Worm (Caenorhabditis elegans) whole organism, late embryonic: ENCODE results near the gene F53A3.7.

Experiments
- C08G9.2 ChIP-seq: sonication (generic microtip); optimal IDR thresholded peaks from 2 replicates; lab custom pipeline; 2016; ENCODE audit warnings: mild to moderate bottlenecking, missing genetic modification characterization, moderate library complexity, missing compliant biosample characterization
- C38D4.7 ChIP-seq: fragments of 200-800 bp; sonication (Bioruptor generic); optimal IDR thresholded peaks from 2 replicates; lab custom pipeline; 2018; ENCODE audit warnings: mild to moderate bottlenecking, missing genetic modification characterization, moderate library complexity, missing compliant biosample characterization
- F13H6.1 ChIP-seq: sonication (generic microtip); optimal IDR thresholded peaks from 2 replicates; lab custom pipeline; 2016; ENCODE audit warnings: missing genetic modification characterization, missing compliant biosample characterization
- K02D7.2 ChIP-seq: sonication (generic microtip); optimal IDR thresholded peaks from 2 replicates; lab custom pipeline; 2017; ENCODE audit warnings: mild to moderate bottlenecking, missing genetic modification characterization, missing compliant biosample characterization
- ama-1 ChIP-seq: fragments of 150-350 bp; optimal IDR thresholded peaks from 2 replicates; lab custom pipeline; 2014
- ceh-18 ChIP-seq: sonication (generic microtip); optimal IDR thresholded peaks from 2 replicates; lab custom pipeline; 2016; ENCODE audit warnings: missing genetic modification characterization, missing compliant biosample characterization
- ceh-19 ChIP-seq: fragments of 200-800 bp; sonication (Bioruptor generic); optimal IDR thresholded peaks from 2 replicates; lab custom pipeline; 2018; ENCODE audit warnings: mild to moderate bottlenecking, missing genetic modification characterization, missing compliant biosample characterization
- ceh-2 ChIP-seq: sonication (generic microtip); optimal IDR thresholded peaks from 2 replicates; lab custom pipeline; 2016; ENCODE audit warnings: missing genotype, missing genetic modification characterization, missing compliant biosample characterization
- ceh-30 ChIP-seq: fragments of 150-350 bp; optimal IDR thresholded peaks from 2 replicates; lab custom pipeline; 2014; ENCODE audit warnings: missing biosample characterization, missing genetic modification characterization
- ceh-31 ChIP-seq: sonication (generic microtip); optimal IDR thresholded peaks from 2 replicates; lab custom pipeline; 2016; ENCODE audit warnings: missing genetic modification characterization, missing compliant biosample characterization
- ceh-34 ChIP-seq: sonication (generic microtip); optimal IDR thresholded peaks from 2 replicates; lab custom pipeline; 2016; ENCODE audit warnings: mild to moderate bottlenecking, missing genetic modification characterization, missing compliant biosample characterization
- ceh-45 ChIP-seq: fragments of 200-800 bp; sonication (Bioruptor generic); IDR thresholded peaks from 2 replicates; pipeline ENCODE4 v1.3.6; 2022; ENCODE audit warnings: missing genetic modification reagents, missing genetic modification characterization, missing compliant biosample characterization
- ceh-48 ChIP-seq: sonication (generic microtip); optimal IDR thresholded peaks from 2 replicates; lab custom pipeline; 2016; ENCODE audit warnings: missing genetic modification characterization, inconsistent platforms, missing compliant biosample characterization
- che-1 ChIP-seq: sonication (generic microtip); optimal IDR thresholded peaks from 2 replicates; lab custom pipeline; 2016; ENCODE audit warnings: mild to moderate bottlenecking, missing genetic modification characterization, missing compliant biosample characterization
- dve-1 ChIP-seq: sonication (generic microtip); optimal IDR thresholded peaks from 2 replicates; lab custom pipeline; 2017; ENCODE audit warnings: antibody characterized with exemption, mild to moderate bottlenecking, missing genetic modification characterization, missing compliant biosample characterization
- eyg-1 ChIP-seq: sonication (generic microtip); optimal IDR thresholded peaks from 2 replicates; lab custom pipeline; 2016; ENCODE audit warnings: missing genotype, missing genetic modification characterization, missing compliant biosample characterization
- fax-1 ChIP-seq: sonication (generic microtip); optimal IDR thresholded peaks from 2 replicates; lab custom pipeline; 2016; ENCODE audit warnings: missing genotype, missing genetic modification characterization, missing compliant biosample characterization
- fkh-10 ChIP-seq: fragments of 150-350 bp; optimal IDR thresholded peaks from 2 replicates; lab custom pipeline; 2014; ENCODE audit warnings: missing biosample characterization, missing genetic modification reagents, missing genetic modification characterization
- gmeb-2 ChIP-seq: sonication (generic microtip); optimal IDR thresholded peaks from 2 replicates; lab custom pipeline; 2016; ENCODE audit warnings: missing genetic modification characterization, inconsistent platforms, missing compliant biosample characterization
- hlh-13 ChIP-seq: fragments of 200-800 bp; sonication (Bioruptor generic); optimal IDR thresholded peaks from 2 replicates; lab custom pipeline; 2018; ENCODE audit warnings: mild to moderate bottlenecking, missing genetic modification characterization, missing compliant biosample characterization
- hlh-15 ChIP-seq: sonication (generic microtip); optimal IDR thresholded peaks from 2 replicates; lab custom pipeline; 2016; ENCODE audit warnings: missing genetic modification characterization, missing compliant biosample characterization
- hlh-8 ChIP-seq: sonication (generic microtip); optimal IDR thresholded peaks from 2 replicates; lab custom pipeline; 2016; ENCODE audit warnings: missing genotype, missing genetic modification characterization, missing compliant biosample characterization
- madf-2 ChIP-seq: sonication (generic microtip); optimal IDR thresholded peaks from 2 replicates; lab custom pipeline; 2017; ENCODE audit warnings: missing genetic modification characterization, missing compliant biosample characterization
- mec-3 ChIP-seq: sonication (generic microtip); optimal IDR thresholded peaks from 2 replicates; lab custom pipeline; 2016; ENCODE audit warnings: borderline replicate concordance, missing genetic modification characterization, missing compliant biosample characterization
- nfya-1 ChIP-seq: sonication (generic microtip); optimal IDR thresholded peaks from 2 replicates; lab custom pipeline; 2017; ENCODE audit warnings: missing genetic modification characterization, mild to moderate bottlenecking, missing compliant biosample characterization, antibody characterized with exemption, moderate library complexity
- nhr-11 ChIP-seq: fragments of 150-350 bp; optimal IDR thresholded peaks from 2 replicates; lab custom pipeline; 2014; ENCODE audit warnings: missing biosample characterization, missing genetic modification characterization
- nhr-232 ChIP-seq: sonication (generic microtip); optimal IDR thresholded peaks from 2 replicates; lab custom pipeline; 2016; ENCODE audit warnings: missing genetic modification characterization, missing compliant biosample characterization
- npax-4 ChIP-seq: sonication (generic microtip); optimal IDR thresholded peaks from 2 replicates; lab custom pipeline; 2016; ENCODE audit warnings: missing genetic modification characterization, missing compliant biosample characterization
- odd-2 ChIP-seq: sonication (generic microtip); optimal IDR thresholded peaks from 2 replicates; lab custom pipeline; 2017; ENCODE audit warnings: antibody characterized with exemption, mild to moderate bottlenecking, missing genetic modification characterization, missing compliant biosample characterization
- pag-3 ChIP-seq: sonication (generic microtip); optimal IDR thresholded peaks from 2 replicates; lab custom pipeline; 2016; ENCODE audit warnings: missing compliant biosample characterization, missing genetic modification characterization, borderline replicate concordance
- pat-9 ChIP-seq: fragments of 200-800 bp; sonication (Bioruptor generic); optimal IDR thresholded peaks from 2 replicates; lab custom pipeline; 2018; ENCODE audit warnings: mild to moderate bottlenecking, missing genetic modification characterization, moderate library complexity, missing compliant biosample characterization
- pqm-1 ChIP-seq: sonication (generic microtip); optimal IDR thresholded peaks from 2 replicates; lab custom pipeline; 2016; ENCODE audit warnings: missing genetic modification characterization, missing compliant biosample characterization
- pros-1 ChIP-seq: fragments of 150-350 bp; optimal IDR thresholded peaks from 2 replicates; lab custom pipeline; 2014; ENCODE audit warnings: missing biosample characterization, missing genetic modification reagents, missing genetic modification characterization
- ref-2 ChIP-seq: sonication (generic microtip); optimal IDR thresholded peaks from 2 replicates; lab custom pipeline; 2016; ENCODE audit warnings: missing genetic modification characterization, missing compliant biosample characterization
- rnt-1 ChIP-seq: sonication (generic microtip); optimal IDR thresholded peaks from 2 replicates; lab custom pipeline; 2016; ENCODE audit warnings: missing genetic modification characterization, missing compliant biosample characterization
- sdc-2 ChIP-seq: sonication (generic microtip); optimal IDR thresholded peaks from 2 replicates; lab custom pipeline; 2016; ENCODE audit warnings: missing genotype, missing genetic modification characterization, missing compliant biosample characterization
- sox-2 ChIP-seq: fragments of 200-800 bp; sonication (Bioruptor generic); IDR thresholded peaks from 2 replicates; pipeline ENCODE4 v1.3.6; 2022; ENCODE audit warnings: missing genetic modification reagents, missing genetic modification characterization, missing compliant biosample characterization
- syd-9 ChIP-seq: sonication (generic microtip); optimal IDR thresholded peaks from 2 replicates; lab custom pipeline; 2016; ENCODE audit warnings: mild to moderate bottlenecking, missing genetic modification characterization, moderate library complexity, missing compliant biosample characterization
- tbx-2 ChIP-seq: sonication (generic microtip); optimal IDR thresholded peaks from 2 replicates; lab custom pipeline; 2016; ENCODE audit warnings: missing genetic modification characterization, missing compliant biosample characterization
- tbx-7 ChIP-seq: sonication (generic microtip); optimal IDR thresholded peaks from 2 replicates; lab custom pipeline; 2016; ENCODE audit warnings: missing genotype, missing genetic modification characterization, missing compliant biosample characterization
- unc-42 ChIP-seq: sonication (generic microtip); optimal IDR thresholded peaks from 2 replicates; lab custom pipeline; 2016; ENCODE audit warnings: missing genotype, missing genetic modification characterization, missing compliant biosample characterization
- unc-55 ChIP-seq: sonication (generic microtip); optimal IDR thresholded peaks from 2 replicates; lab custom pipeline; 2017; ENCODE audit warnings: missing biosample characterization, missing genetic modification reagents, missing genetic modification characterization
- unc-86 ChIP-seq: sonication (generic microtip); optimal IDR thresholded peaks from 2 replicates; lab custom pipeline; 2016; ENCODE audit warnings: missing genetic modification characterization, missing compliant biosample characterization
- zip-5 ChIP-seq: sonication (generic microtip); optimal IDR thresholded peaks from 2 replicates; lab custom pipeline; 2016; ENCODE audit warnings: missing genetic modification characterization, missing compliant biosample characterization

F53A3.7 gene

ce11 chrIII:1951388-1951787, at the start of gene F53A3.7:
TSS of gene F53A3.7 (plus strand) at chrIII:1951526.
- TF ChIP-seq ama-1 (no peak), ceh-34 (tag; lab: Kevin White, UChicago) (no peak), hlh-15 (tag; lab: Kevin White, UChicago) (no peak)

DNA sequence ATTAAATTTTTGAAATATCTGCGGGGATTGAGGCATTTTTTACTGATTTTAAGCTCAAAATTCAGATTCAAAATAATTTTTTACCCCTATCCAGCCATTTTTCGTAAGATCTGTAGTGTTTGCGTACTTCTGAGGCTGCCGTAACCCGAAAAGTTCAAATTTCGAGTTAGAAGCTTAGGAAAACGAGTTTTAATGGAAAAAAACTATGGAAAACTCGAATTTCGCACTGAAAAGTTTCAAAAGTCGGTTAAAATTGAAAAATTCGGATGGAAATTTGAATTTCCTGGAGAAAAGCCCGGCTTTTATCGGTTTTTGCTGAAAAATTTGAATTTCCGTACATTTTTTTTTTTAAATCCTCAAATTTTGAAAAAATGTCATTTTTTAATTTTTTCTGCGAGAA, 47.4 kb upstream of the F53A3.7 start:
- TF ChIP-seq nhr-232 (tag; lab: Kevin White, UChicago) (no peak), fax-1 (tag; lab: Kevin White, UChicago) (no peak), ceh-45 (GFP tag; lab: Robert Waterston, UW) (no peak), dve-1 (tag; lab: Kevin White, UChicago) (no peak), ceh-2 (tag; lab: Kevin White, UChicago) (no peak)

DNA sequence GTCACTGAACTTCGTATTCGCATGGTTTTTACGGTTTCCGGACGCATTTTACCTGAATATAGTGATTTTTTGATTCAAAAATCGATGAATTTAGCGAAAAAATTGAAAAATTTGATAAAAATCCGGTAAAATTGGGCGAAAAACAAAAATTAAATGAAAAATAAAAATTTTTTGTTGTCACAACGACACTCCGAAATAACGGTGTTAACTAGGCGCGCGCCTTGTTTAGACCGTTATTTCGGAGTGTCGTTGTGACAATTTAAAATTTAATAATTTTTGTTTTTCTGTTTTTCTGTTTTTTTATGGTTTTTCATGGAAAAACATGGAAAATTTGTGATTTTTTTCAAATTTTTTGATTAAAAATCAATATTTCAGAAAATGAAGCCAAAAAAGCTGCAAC, 45.7 kb upstream of the F53A3.7 start, which contains the start of the genes B0524.6 and pqn-41:
Gene B0524.6, minus strand, starts transcription at position 52 of the 400 bp plus-strand sequence.
Gene pqn-41, plus strand, starts transcription at position 370 of the 400 bp plus-strand sequence.
- TF ChIP-seq ceh-19 (GFP tag; lab: Kevin White, UChicago): no peak
- TF ChIP-seq ama-1: no peak
- no peak for TF ChIP-seq madf-2 (tag; lab: Kevin White, UChicago)
- TF ChIP-seq pros-1: no peak
- TF ChIP-seq npax-4 (tag; lab: Kevin White, UChicago): no peak
- TF ChIP-seq C38D4.7: no peak
- peak; percentile 68 for TF ChIP-seq unc-42
- TF ChIP-seq, all 69 proteins: peak for 1

ce11 chrIII:1918311-1918932, 32.9 kb upstream of the F53A3.7 start:
- TF ChIP-seq pag-3 (tag; lab: Kevin White, UChicago) (no peak), tbx-2 (tag; lab: Kevin White, UChicago) (no peak), eyg-1 (tag; lab: Kevin White, UChicago) (no peak), mec-3 (tag; lab: Kevin White, UChicago) (no peak), K02D7.2 (tag; lab: Kevin White, UChicago) (no peak), ceh-30 (tag; lab: Kevin White, UChicago) (no peak), hlh-8 (no peak), nhr-232 (tag; lab: Kevin White, UChicago) (no peak), npax-4 (tag; lab: Kevin White, UChicago) (no peak), C08G9.2 (no peak), sox-2 (GFP tag; lab: Robert Waterston, UW) (no peak), fkh-10 (GFP tag; lab: Kevin White, UChicago) (no peak), sdc-2 (tag; lab: Kevin White, UChicago) (no peak), hlh-13 (GFP tag; lab: Kevin White, UChicago) (no peak), tbx-7 (tag; lab: Kevin White, UChicago) (no peak), pqm-1 (tag; lab: Kevin White, UChicago) (no peak), nhr-11 (tag; lab: Kevin White, UChicago) (no peak), odd-2 (tag; lab: Kevin White, UChicago) (no peak), C38D4.7 (no peak)
- TF ChIP-seq, all 69 proteins: peak for 0

DNA sequence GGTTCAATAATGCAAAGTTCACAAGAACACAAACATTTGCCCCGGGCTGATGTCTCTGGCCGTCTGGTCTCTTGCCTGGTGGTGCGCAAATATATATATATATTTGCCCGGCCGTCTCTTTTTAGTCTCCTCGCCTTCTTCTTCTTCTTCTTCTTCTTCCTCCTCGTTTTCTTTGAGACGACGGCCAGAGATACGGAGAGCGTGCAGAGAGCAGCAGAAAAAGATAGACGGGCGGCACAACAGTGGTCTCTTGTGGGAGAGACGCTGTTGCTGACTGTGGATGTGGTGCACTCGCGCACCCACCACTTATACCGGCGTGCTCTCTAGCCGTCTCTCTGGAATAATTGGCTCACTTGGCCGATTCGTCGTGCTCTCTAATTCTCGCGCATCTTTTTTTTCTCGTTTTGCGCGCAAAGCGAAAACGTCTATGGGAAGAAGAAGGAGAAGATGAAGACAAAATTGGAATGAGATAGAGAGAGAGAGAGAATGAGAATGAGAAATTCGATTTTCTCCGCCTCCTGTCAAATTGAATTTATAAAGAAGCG, 30.1 kb upstream of the F53A3.7 start:
- TF ChIP-seq sox-2 (GFP tag; lab: Robert Waterston, UW): peak; percentile 8; the same call in 1 of the 2 replicates
- no peak for TF ChIP-seq C38D4.7
- TF ChIP-seq F13H6.1 (tag; lab: Kevin White, UChicago): peak; percentile 93
- TF ChIP-seq ceh-18 (tag; lab: Kevin White, UChicago): peak; percentile 95
- no peak for TF ChIP-seq ceh-45 (GFP tag; lab: Robert Waterston, UW)
- TF ChIP-seq nfya-1 (tag; lab: Kevin White, UChicago): peak; percentile 90
- TF ChIP-seq gmeb-2 (tag; lab: Kevin White, UChicago): no peak
- TF ChIP-seq pat-9: peak; percentile 46
- peak; percentile 65 for TF ChIP-seq syd-9 (tag; lab: Kevin White, UChicago)
- TF ChIP-seq sdc-2 (tag; lab: Kevin White, UChicago): peak; percentile 63
- peak; percentile 84 for TF ChIP-seq rnt-1 (tag; lab: Kevin White, UChicago)
- TF ChIP-seq ceh-31 (tag; lab: Kevin White, UChicago): peak; percentile 98
- peak; percentile 88 for TF ChIP-seq unc-55 (GFP tag; lab: Kevin White, UChicago)
- TF ChIP-seq odd-2 (tag; lab: Kevin White, UChicago): no peak
- TF ChIP-seq unc-42: peak; percentile 100
- peak; percentile 97 for TF ChIP-seq ref-2 (tag; lab: Kevin White, UChicago)
- peak; percentile 28 for TF ChIP-seq ceh-48 (tag; lab: Kevin White, UChicago)
- TF ChIP-seq unc-86 (tag; lab: Kevin White, UChicago): peak; percentile 74
- no peak for TF ChIP-seq npax-4 (tag; lab: Kevin White, UChicago)
- TF ChIP-seq zip-5: peak; percentile 13
- TF ChIP-seq che-1 (tag; lab: Kevin White, UChicago): no peak
